Worm (Caenorhabditis elegans) whole organism, late embryonic: ENCODE measurements around the gene T23B7.2.

ENCODE experiments used
- che-1 ChIP-seq: sonication (generic microtip); optimal IDR thresholded peaks from 2 replicates; lab custom pipeline; 2016; ENCODE audit warnings: mild to moderate bottlenecking, missing genetic modification characterization, missing compliant biosample characterization
- odd-2 ChIP-seq: sonication (generic microtip); optimal IDR thresholded peaks from 2 replicates; lab custom pipeline; 2017; ENCODE audit warnings: antibody characterized with exemption, mild to moderate bottlenecking, missing genetic modification characterization, missing compliant biosample characterization

- no peak for TF ChIP-seq odd-2 (tag; lab: Kevin White, UChicago)
- TF ChIP-seq che-1 (tag; lab: Kevin White, UChicago): no peak
Measured at ce11 chrII:4873029-4873428, 31.0 kb upstream of the T23B7.2 start, which contains the start of gene col-73.
